Fruit fly (Drosophila melanogaster) whole organism, wandering third instar larva: ENCODE results near the gene CG11367.

ENCODE experiments used
- Abd-B ChIP-seq: fragments of >200 bp; optimal IDR thresholded peaks from 2 replicates; lab custom pipeline; 2017; ENCODE audit warnings: missing biosample characterization, missing genetic modification characterization
- CG9705 ChIP-seq: fragments of 200-800 bp; sonication (Bioruptor generic); optimal IDR thresholded peaks from 2 replicates; lab custom pipeline; 2018; ENCODE audit warnings: missing biosample characterization, mild to moderate bottlenecking, missing genetic modification characterization
- GATAd ChIP-seq: sonication (Bioruptor generic); optimal IDR thresholded peaks from 2 replicates; lab custom pipeline; 2016; ENCODE audit warnings: missing biosample characterization, missing genetic modification characterization
- Hr78 ChIP-seq: fragments of >200 bp; optimal IDR thresholded peaks from 2 replicates; lab custom pipeline; 2017; ENCODE audit warnings: missing biosample characterization, missing genetic modification characterization
- Rel ChIP-seq, 2 experiments: fragments of 200-800 bp; sonication (Bioruptor generic) in 1 of 2; optimal IDR thresholded peaks; 2 replicates in 1 of 2; 3 replicates in 1 of 2; lab custom pipeline; 2016 to 2019; ENCODE audit warnings: mild to moderate bottlenecking in 2 of 2, missing biosample characterization in 2 of 2, missing genetic modification characterization in 2 of 2, moderate library complexity in 1 of 2
- br ChIP-seq: fragments of 200-800 bp; sonication (Bioruptor generic); optimal IDR thresholded peaks from 2 replicates; lab custom pipeline; 2016; ENCODE audit warnings: missing biosample characterization, missing genetic modification characterization
- ey ChIP-seq: fragments of 200-800 bp; sonication (Bioruptor generic); optimal IDR thresholded peaks from 2 replicates; lab custom pipeline; 2016; ENCODE audit warnings: missing biosample characterization, missing genetic modification characterization
- h ChIP-seq: fragments of 200-800 bp; sonication (Bioruptor generic); optimal IDR thresholded peaks from 3 replicates; lab custom pipeline; 2016; ENCODE audit warnings: missing biosample characterization, mild to moderate bottlenecking, missing genetic modification characterization
- pan ChIP-seq: fragments of >200 bp; optimal IDR thresholded peaks from 2 replicates; lab custom pipeline; 2017
- sage ChIP-seq: fragments of 200-800 bp; sonication (Bioruptor generic); optimal IDR thresholded peaks from 2 replicates; lab custom pipeline; 2016; ENCODE audit warnings: missing biosample characterization, mild to moderate bottlenecking, missing genetic modification characterization

dm6 chr3L:22695653-22696052 lies 32.3 kb upstream of the CG11367 start, which contains the start of gene CG14452:
- TF ChIP-seq sage (no peak), Hr78 (GFP tag; lab: Kevin White, UChicago) (no peak), GATAd (GFP tag; lab: Kevin White, UChicago) (no peak), Rel (GFP tag; optimal IDR thresholded peaks at IDR 0.05; lab: Kevin White, UChicago) (no peak), Rel (tag; optimal IDR thresholded peaks at IDR 0.05; lab: Kevin White, UChicago) (no peak), Abd-B (no peak), br (GFP tag; lab: Kevin White, UChicago) (no peak), h (GFP tag; lab: Kevin White, UChicago) (no peak), pan (lab: Kevin White, UChicago) (no peak), CG9705 (GFP tag; lab: Kevin White, UChicago) (no peak), ey (GFP tag; lab: Kevin White, UChicago) (no peak)
